Worm (Caenorhabditis elegans) whole organism, mixed stage, embryonic: ENCODE data around the gene ckc-1.

Experiments used
- M03D4.4 ChIP-seq: sonication (generic microtip); optimal IDR thresholded peaks from 2 replicates; lab custom pipeline; 2017; ENCODE audit warnings: mild to moderate bottlenecking, missing genetic modification characterization, missing compliant biosample characterization
- bed-3 ChIP-seq: fragments of 200-800 bp; sonication (Bioruptor generic); optimal IDR thresholded peaks from 3 replicates; lab custom pipeline; 2018; ENCODE audit warnings: mild to moderate bottlenecking, missing genetic modification characterization, moderate library complexity, missing compliant biosample characterization
- blmp-1 ChIP-seq: fragments of 150-350 bp; optimal IDR thresholded peaks from 2 replicates; lab custom pipeline; 2014; ENCODE audit warnings: missing biosample characterization, missing genetic modification characterization
- ceh-39 ChIP-seq: fragments of 150-350 bp; optimal IDR thresholded peaks from 2 replicates; lab custom pipeline; 2014; ENCODE audit warnings: missing biosample characterization, missing genetic modification characterization
- ceh-43 ChIP-seq: fragments of 200-800 bp; sonication (Bioruptor generic); optimal IDR thresholded peaks from 2 replicates; lab custom pipeline; 2018; ENCODE audit warnings: mild to moderate bottlenecking, missing genetic modification characterization, moderate library complexity, missing compliant biosample characterization
- ceh-83 ChIP-seq: fragments of 200-800 bp; sonication (Bioruptor generic); optimal IDR thresholded peaks from 2 replicates; lab custom pipeline; 2018; ENCODE audit warnings: mild to moderate bottlenecking, missing genetic modification characterization, missing compliant biosample characterization
- ces-1 ChIP-seq: fragments of 150-350 bp; optimal IDR thresholded peaks from 2 replicates; lab custom pipeline; 2014; ENCODE audit warnings: missing biosample characterization, missing genetic modification reagents, missing genetic modification characterization
- cnd-1 ChIP-seq: fragments of 200-800 bp; sonication (Bioruptor generic); optimal IDR thresholded peaks from 2 replicates; lab custom pipeline; 2018; ENCODE audit warnings: mild to moderate bottlenecking, missing genetic modification characterization, missing compliant biosample characterization
- drap-1 ChIP-seq: fragments of 200-800 bp; sonication (Bioruptor generic); optimal IDR thresholded peaks from 3 replicates; lab custom pipeline; 2018; ENCODE audit warnings: mild to moderate bottlenecking, missing genetic modification characterization, missing compliant biosample characterization
- elt-1 ChIP-seq: sonication (generic microtip); optimal IDR thresholded peaks from 2 replicates; lab custom pipeline; 2017; ENCODE audit warnings: missing genetic modification characterization, mild to moderate bottlenecking, missing compliant biosample characterization, antibody characterized with exemption, moderate library complexity, borderline replicate concordance; ENCODE audit not compliant: insufficient read depth
- flh-1 ChIP-seq: fragments of 200-800 bp; sonication (Bioruptor generic); optimal IDR thresholded peaks from 2 replicates; lab custom pipeline; 2018; ENCODE audit warnings: mild to moderate bottlenecking, missing genetic modification characterization, moderate library complexity, missing compliant biosample characterization
- ham-2 ChIP-seq: fragments of 200-800 bp; sonication (Bioruptor generic); optimal IDR thresholded peaks from 2 replicates; lab custom pipeline; 2018; ENCODE audit warnings: mild to moderate bottlenecking, missing genetic modification characterization, missing compliant biosample characterization
- hlh-1 ChIP-seq: fragments of 150-350 bp; optimal IDR thresholded peaks from 2 replicates; lab custom pipeline; 2014; ENCODE audit warnings: missing biosample characterization, missing genetic modification reagents, missing genetic modification characterization
- lin-13 ChIP-seq: fragments of 150-350 bp; optimal IDR thresholded peaks from 2 replicates; lab custom pipeline; 2014; ENCODE audit warnings: missing biosample characterization, missing genetic modification characterization
- lin-32 ChIP-seq: fragments of 200-800 bp; sonication (Bioruptor generic); optimal IDR thresholded peaks from 2 replicates; lab custom pipeline; 2018; ENCODE audit warnings: mild to moderate bottlenecking, missing genetic modification characterization, missing compliant biosample characterization
- lsy-2 ChIP-seq: fragments of 150-350 bp; optimal IDR thresholded peaks from 2 replicates; lab custom pipeline; 2014; ENCODE audit warnings: missing biosample characterization, missing genetic modification characterization
- mab-5 ChIP-seq: fragments of 150-350 bp; optimal IDR thresholded peaks from 2 replicates; lab custom pipeline; 2014; ENCODE audit warnings: missing biosample characterization, missing genetic modification characterization
- mep-1 ChIP-seq: fragments of 150-350 bp; optimal IDR thresholded peaks from 2 replicates; lab custom pipeline; 2017; ENCODE audit warnings: missing biosample characterization, missing genetic modification reagents, missing genetic modification characterization, inconsistent platforms
- mls-2 ChIP-seq: sonication (generic microtip); optimal IDR thresholded peaks from 2 replicates; lab custom pipeline; 2016; ENCODE audit warnings: mild to moderate bottlenecking, missing genetic modification characterization, moderate library complexity, missing compliant biosample characterization
- nhr-12 ChIP-seq: fragments of 150-350 bp; optimal IDR thresholded peaks from 2 replicates; lab custom pipeline; 2014; ENCODE audit warnings: missing biosample characterization, missing genetic modification characterization
- nhr-2 ChIP-seq: fragments of 150-350 bp; optimal IDR thresholded peaks from 2 replicates; lab custom pipeline; 2014; ENCODE audit warnings: missing biosample characterization, missing genetic modification characterization
- nhr-237 ChIP-seq: fragments of 150-350 bp; optimal IDR thresholded peaks from 2 replicates; lab custom pipeline; 2014; ENCODE audit warnings: missing biosample characterization, missing genetic modification characterization
- nhr-28 ChIP-seq: fragments of 150-350 bp; optimal IDR thresholded peaks from 2 replicates; lab custom pipeline; 2014; ENCODE audit warnings: missing biosample characterization, missing genetic modification characterization
- nhr-76 ChIP-seq: sonication (generic microtip); optimal IDR thresholded peaks from 2 replicates; lab custom pipeline; 2017; ENCODE audit warnings: missing biosample characterization, missing genetic modification characterization
- pha-4 ChIP-seq: fragments of 150-350 bp; optimal IDR thresholded peaks from 2 replicates; lab custom pipeline; 2018; ENCODE audit warnings: missing biosample characterization, missing genetic modification reagents, missing genetic modification characterization
- sem-2 ChIP-seq: fragments of 200-800 bp; sonication (Bioruptor generic); optimal IDR thresholded peaks from 2 replicates; lab custom pipeline; 2018; ENCODE audit warnings: mild to moderate bottlenecking, missing genetic modification characterization, missing compliant biosample characterization
- snpc-4 ChIP-seq: fragments of 150-350 bp; optimal IDR thresholded peaks from 2 replicates; lab custom pipeline; 2014; ENCODE audit warnings: missing biosample characterization, missing genetic modification characterization
- sptf-1 ChIP-seq: sonication (generic microtip); optimal IDR thresholded peaks from 2 replicates; lab custom pipeline; 2017; ENCODE audit warnings: mild to moderate bottlenecking, missing genetic modification characterization, moderate library complexity, missing compliant biosample characterization
- tbx-8 ChIP-seq: fragments of 200-800 bp; sonication (Bioruptor generic); optimal IDR thresholded peaks from 2 replicates; lab custom pipeline; 2018; ENCODE audit warnings: mild to moderate bottlenecking, missing genetic modification characterization, moderate library complexity, missing compliant biosample characterization
- unc-120 ChIP-seq: sonication (generic microtip); optimal IDR thresholded peaks from 2 replicates; lab custom pipeline; 2017; ENCODE audit warnings: missing genetic modification characterization, missing compliant biosample characterization; ENCODE audit not compliant: poor library complexity, severe bottlenecking
- unc-39 ChIP-seq: fragments of 150-350 bp; optimal IDR thresholded peaks from 2 replicates; lab custom pipeline; 2014; ENCODE audit warnings: missing biosample characterization, missing genetic modification characterization
- unc-62 ChIP-seq: fragments of 150-350 bp; optimal IDR thresholded peaks from 2 replicates; lab custom pipeline; 2014; ENCODE audit warnings: missing biosample characterization, missing genetic modification reagents, missing genetic modification characterization
- zip-8 ChIP-seq: fragments of 150-350 bp; optimal IDR thresholded peaks from 2 replicates; lab custom pipeline; 2014; ENCODE audit warnings: missing biosample characterization, missing genetic modification characterization
- ztf-11 ChIP-seq: fragments of 150-350 bp; optimal IDR thresholded peaks from 2 replicates; lab custom pipeline; 2014; ENCODE audit warnings: missing biosample characterization, missing genetic modification characterization

The ckc-1 gene

ce11 chrX:3547097-3547496 is 29.3 kb upstream of the ckc-1 start:
- TF ChIP-seq ces-1 = no peak
- TF ChIP-seq pha-4 (tag; lab: Kevin White, UChicago) = no peak
- TF ChIP-seq ceh-83 = no peak
- no peak for TF ChIP-seq drap-1 (GFP tag; lab: Kevin White, UChicago)
- no peak for TF ChIP-seq nhr-76 (tag; lab: Kevin White, UChicago)
- no peak for TF ChIP-seq unc-120 (tag; lab: Kevin White, UChicago)
- no peak for TF ChIP-seq zip-8 (tag; lab: Kevin White, UChicago)
- no peak for TF ChIP-seq ceh-39 (tag; lab: Kevin White, UChicago)
- TF ChIP-seq lin-13 = no peak
- TF ChIP-seq sem-2 (GFP tag; lab: Kevin White, UChicago) = no peak
- TF ChIP-seq unc-62 = no peak
- TF ChIP-seq bed-3 (GFP tag; lab: Kevin White, UChicago) = no peak
- no peak for TF ChIP-seq hlh-1 (tag; lab: Kevin White, UChicago)
- no peak for TF ChIP-seq mab-5 (tag; lab: Kevin White, UChicago)
- TF ChIP-seq sptf-1 = no peak

- TF ChIP-seq mls-2 (tag; lab: Kevin White, UChicago) (no peak), sptf-1 (no peak), blmp-1 (tag; lab: Kevin White, UChicago) (no peak), unc-62 (no peak), ceh-39 (tag; lab: Kevin White, UChicago) (no peak), lin-32 (no peak), tbx-8 (no peak), mab-5 (tag; lab: Kevin White, UChicago) (no peak), nhr-28 (tag; lab: Kevin White, UChicago) (no peak), bed-3 (GFP tag; lab: Kevin White, UChicago) (no peak), flh-1 (GFP tag; lab: Kevin White, UChicago) (no peak), hlh-1 (tag; lab: Kevin White, UChicago) (no peak), mep-1 (no peak), drap-1 (GFP tag; lab: Kevin White, UChicago) (no peak), M03D4.4 (tag; lab: Kevin White, UChicago) (no peak), ceh-83 (no peak), unc-120 (tag; lab: Kevin White, UChicago) (no peak), ceh-43 (no peak), zip-8 (tag; lab: Kevin White, UChicago) (no peak), nhr-76 (tag; lab: Kevin White, UChicago) (no peak)
Observed at ce11 chrX:3547828-3548227, 28.6 kb upstream of the ckc-1 start.

- TF ChIP-seq zip-8 (tag; lab: Kevin White, UChicago) (no peak), hlh-1 (tag; lab: Kevin White, UChicago) (no peak), ceh-39 (tag; lab: Kevin White, UChicago) (no peak), cnd-1 (no peak), pha-4 (tag; lab: Kevin White, UChicago) (no peak), nhr-76 (tag; lab: Kevin White, UChicago) (no peak), elt-1 (tag; lab: Kevin White, UChicago) (no peak), nhr-237 (tag; lab: Kevin White, UChicago) (no peak), nhr-28 (tag; lab: Kevin White, UChicago) (no peak), snpc-4 (tag; lab: Kevin White, UChicago) (no peak), unc-39 (tag; lab: Kevin White, UChicago) (no peak), mls-2 (tag; lab: Kevin White, UChicago) (no peak), lsy-2 (no peak), ham-2 (GFP tag; lab: Kevin White, UChicago) (no peak), ces-1 (no peak), tbx-8 (no peak)
- TF ChIP-seq, all 35 proteins: peak for 0
Observed at ce11 chrX:3548716-3549115, 27.7 kb upstream of the ckc-1 start.

- TF ChIP-seq flh-1 (GFP tag; lab: Kevin White, UChicago) (no peak), nhr-2 (no peak), ztf-11 (no peak), lin-13 (no peak), tbx-8 (no peak), lsy-2 (no peak), ces-1 (no peak), zip-8 (tag; lab: Kevin White, UChicago) (no peak), ceh-43 (no peak), mab-5 (tag; lab: Kevin White, UChicago) (no peak), nhr-76 (tag; lab: Kevin White, UChicago) (no peak), unc-39 (tag; lab: Kevin White, UChicago) (no peak), ham-2 (GFP tag; lab: Kevin White, UChicago) (no peak), sem-2 (GFP tag; lab: Kevin White, UChicago) (no peak), nhr-12 (tag; lab: Kevin White, UChicago) (no peak)
Observed at ce11 chrX:3551173-3551572, 25.2 kb upstream of the ckc-1 start.
